Fruit fly (Drosophila melanogaster): ENCODE measurements around the gene omd.
A peak's percentile ranks its signal among the peaks of the same experiment; 100 is the strongest.

The omd gene

dm6 chr3R:13715012-13715673 is 28.1 kb upstream of the omd start, which contains the start of gene kmr (continued):
- TF ChIP-seq sd (tag; optimal IDR thresholded peaks at IDR 0.05) (peak; percentile 6), Antp (GFP tag; optimal IDR thresholded peaks at IDR 0.05) (peak; percentile 23), Dp (GFP tag; optimal IDR thresholded peaks at IDR 0.05) (no peak), MESR4 (GFP tag; optimal IDR thresholded peaks at IDR 0.05) (peak; percentile 12), ash1 (GFP tag; optimal IDR thresholded peaks at IDR 0.05) (no peak), crol (GFP tag; IDR thresholded peaks at IDR 0.05) (no peak), Oli (tag; optimal IDR thresholded peaks at IDR 0.05) (no peak), CG4854 (GFP tag; optimal IDR thresholded peaks at IDR 0.05) (peak; percentile 36), CG16815 (GFP tag; optimal IDR thresholded peaks at IDR 0.05) (no peak), CG11247 (GFP tag; IDR thresholded peaks at IDR 0.05) (no peak), Myb (GFP tag; optimal IDR thresholded peaks at IDR 0.05) (no peak), sr (GFP tag; IDR thresholded peaks at IDR 0.05) (no peak; the same call in 2 of the 3 replicates), trh (GFP tag; optimal IDR thresholded peaks at IDR 0.05) (no peak), CG6813 (GFP tag; optimal IDR thresholded peaks at IDR 0.05) (peak; percentile 39), pum (GFP tag; optimal IDR thresholded peaks at IDR 0.05) (no peak), wor (GFP tag; IDR thresholded peaks at IDR 0.05) (no peak), Atf3 (GFP tag; optimal IDR thresholded peaks at IDR 0.05) (no peak), CG11093 (GFP tag; IDR thresholded peaks at IDR 0.05) (no peak), CG3281 (GFP tag; optimal IDR thresholded peaks at IDR 0.05) (peak; percentile 59), bsh (GFP tag; optimal IDR thresholded peaks at IDR 0.05) (no peak), lola (GFP tag; optimal IDR thresholded peaks at IDR 0.05) (no peak), CG10654 (GFP tag; optimal IDR thresholded peaks at IDR 0.05) (no peak), CG12299 (tag; optimal IDR thresholded peaks at IDR 0.05) (peak; percentile 56), eyg (GFP tag; optimal IDR thresholded peaks at IDR 0.05) (peak; percentile 28), CG18011 (GFP tag; optimal IDR thresholded peaks at IDR 0.05) (no peak), CG5245 (GFP tag; optimal IDR thresholded peaks at IDR 0.05) (no peak), CG11504 (tag; optimal IDR thresholded peaks at IDR 0.05) (peak; percentile 100), CHES-1-like (GFP tag; optimal IDR thresholded peaks at IDR 0.05) (no peak), btn (GFP tag; optimal IDR thresholded peaks at IDR 0.05) (no peak), Hr51 (GFP tag; optimal IDR thresholded peaks at IDR 0.05) (peak in 1 of 2 experiments; percentile 1), CG16863 (GFP tag; optimal IDR thresholded peaks at IDR 0.05) (no peak), CG8290 (GFP tag; optimal IDR thresholded peaks at IDR 0.05) (no peak), CG8290 (tag; optimal IDR thresholded peaks at IDR 0.05) (peak in 1 of 2 experiments; percentile 43), B-H2 (GFP tag; optimal IDR thresholded peaks at IDR 0.05) (peak; percentile 67), Nf-YB (GFP tag; optimal IDR thresholded peaks at IDR 0.05) (peak; percentile 20), CG15696 (tag; optimal IDR thresholded peaks at IDR 0.05) (peak; percentile 18), hth (optimal IDR thresholded peaks at IDR 0.05) (no peak), CG9215 (GFP tag; IDR thresholded peaks at IDR 0.05) (no peak), run (tag; optimal IDR thresholded peaks at IDR 0.05) (peak; percentile 24), sqz (GFP tag; optimal IDR thresholded peaks at IDR 0.05) (peak; percentile 77), cwo (GFP tag; optimal IDR thresholded peaks at IDR 0.05) (peak; percentile 53), gcm2 (GFP tag; optimal IDR thresholded peaks at IDR 0.05) (no peak), row (GFP tag; IDR thresholded peaks at IDR 0.05) (no peak; the same call in 2 of the 3 replicates), CG10565 (GFP tag; optimal IDR thresholded peaks at IDR 0.05) (no peak), gfzf (GFP tag; optimal IDR thresholded peaks at IDR 0.05) (no peak), CG2875 (GFP tag; optimal IDR thresholded peaks at IDR 0.05) (peak; percentile 49), CG9797 (GFP tag; optimal IDR thresholded peaks at IDR 0.05) (peak; percentile 27), lab (GFP tag; optimal IDR thresholded peaks at IDR 0.05) (peak; percentile 74), unpg (GFP tag; optimal IDR thresholded peaks at IDR 0.05) (peak; percentile 54), PHDP (tag; optimal IDR thresholded peaks at IDR 0.05) (peak; percentile 41)
